Worm (Caenorhabditis elegans) whole organism, young adult: ENCODE results near the gene C06E8.5.

ENCODE experiments used
- B0261.1 ChIP-seq: sonication (generic microtip); optimal IDR thresholded peaks from 2 replicates; lab custom pipeline; 2016; ENCODE audit warnings: mild to moderate bottlenecking, missing genetic modification characterization, moderate library complexity, missing compliant biosample characterization
- C17E4.6 ChIP-seq: fragments of 200-800 bp; sonication (Bioruptor generic); IDR thresholded peaks from 2 replicates; pipeline ENCODE4 v1.3.6; 2022; ENCODE audit warnings: missing genetic modification reagents, missing genetic modification characterization, missing compliant biosample characterization
- D2030.7 ChIP-seq: fragments of 200-800 bp; sonication (Bioruptor generic); IDR thresholded peaks from 2 replicates; pipeline ENCODE4 v1.3.6; 2022; ENCODE audit warnings: missing genetic modification reagents, missing genetic modification characterization, missing compliant biosample characterization
- F10E7.11 ChIP-seq: sonication (generic microtip); optimal IDR thresholded peaks from 2 replicates; lab custom pipeline; 2017; ENCODE audit warnings: mild to moderate bottlenecking, missing genetic modification characterization, moderate library complexity, missing compliant biosample characterization
- F23B12.7 ChIP-seq: sonication (generic microtip); optimal IDR thresholded peaks from 2 replicates; lab custom pipeline; 2017; ENCODE audit warnings: missing genetic modification characterization, mild to moderate bottlenecking, missing compliant biosample characterization, antibody characterized with exemption, moderate library complexity; ENCODE audit not compliant: insufficient read depth
- F57C9.4 ChIP-seq: sonication (generic microtip); optimal IDR thresholded peaks from 2 replicates; lab custom pipeline; 2017; ENCODE audit warnings: mild to moderate bottlenecking, missing genetic modification characterization, missing compliant biosample characterization
- Y53G8AR.9 ChIP-seq: fragments of 200-800 bp; sonication (Bioruptor generic); conservative IDR thresholded peaks from 2 replicates; pipeline ENCODE4 v1.3.6; 2022; ENCODE audit warnings: missing genetic modification reagents, missing genetic modification characterization, missing compliant biosample characterization
- Y56A3A.18 ChIP-seq: fragments of 200-800 bp; sonication (Bioruptor generic); IDR thresholded peaks from 2 replicates; pipeline ENCODE4 v1.3.6; 2022; ENCODE audit warnings: missing genetic modification reagents, missing genetic modification characterization, missing compliant biosample characterization
- Y79H2A.3 ChIP-seq: fragments of 200-800 bp; sonication (Bioruptor generic); conservative IDR thresholded peaks from 2 replicates; pipeline ENCODE4 v1.3.6; 2022; ENCODE audit warnings: missing genetic modification reagents, missing genetic modification characterization, missing compliant biosample characterization
- Y95B8A.8 ChIP-seq: fragments of 200-800 bp; sonication (Bioruptor generic); IDR thresholded peaks from 2 replicates; pipeline ENCODE4 v1.3.6; 2022; ENCODE audit warnings: missing genetic modification reagents, missing genetic modification characterization, missing compliant biosample characterization
- aptf-3 ChIP-seq: fragments of 200-800 bp; sonication (Bioruptor generic); IDR thresholded peaks from 2 replicates; pipeline ENCODE4 v1.3.6; 2022; ENCODE audit warnings: missing genetic modification characterization, missing compliant biosample characterization
- athp-1 ChIP-seq: sonication (generic microtip); optimal IDR thresholded peaks from 2 replicates; lab custom pipeline; 2017; ENCODE audit warnings: mild to moderate bottlenecking, missing genetic modification characterization, missing compliant biosample characterization
- bed-1 ChIP-seq: fragments of 200-800 bp; sonication (Bioruptor generic); IDR thresholded peaks from 2 replicates; pipeline ENCODE4 v1.3.6; 2022; ENCODE audit warnings: missing genetic modification reagents, missing genetic modification characterization, missing compliant biosample characterization
- ccch-3 ChIP-seq: fragments of 200-800 bp; sonication (Bioruptor generic); optimal IDR thresholded peaks from 2 replicates; lab custom pipeline; 2018; ENCODE audit warnings: mild to moderate bottlenecking, missing genetic modification characterization, missing compliant biosample characterization
- cebp-1 ChIP-seq, 2 experiments: fragments of 200-800 bp in 1 of 2; sonication (Bioruptor generic) in 1 of 2; sonication (generic microtip) in 1 of 2; IDR thresholded peaks in 1 of 2; optimal IDR thresholded peaks in 1 of 2; 2 replicates each; pipeline versions ENCODE4 v1.3.6 to Lab custom; 2017 to 2022; ENCODE audit warnings: missing compliant biosample characterization in 2 of 2, missing genetic modification characterization in 2 of 2, mild to moderate bottlenecking in 1 of 2, missing genetic modification reagents in 1 of 2, moderate library complexity in 1 of 2
- cebp-2 ChIP-seq: fragments of 200-800 bp; sonication (Bioruptor generic); IDR thresholded peaks from 2 replicates; pipeline ENCODE4 v1.3.6; 2022; ENCODE audit warnings: missing genetic modification characterization, missing compliant biosample characterization
- ceh-27 ChIP-seq: fragments of 200-800 bp; sonication (Bioruptor generic); optimal IDR thresholded peaks from 2 replicates; lab custom pipeline; 2018; ENCODE audit warnings: mild to moderate bottlenecking, missing genetic modification characterization, moderate library complexity, missing compliant biosample characterization
- ceh-40 ChIP-seq: fragments of 200-800 bp; sonication (Bioruptor generic); IDR thresholded peaks from 2 replicates; pipeline ENCODE4 v1.3.6; 2022; ENCODE audit warnings: missing genetic modification characterization, missing compliant biosample characterization
- ceh-79 ChIP-seq: sonication (generic microtip); optimal IDR thresholded peaks from 2 replicates; lab custom pipeline; 2017; ENCODE audit warnings: mild to moderate bottlenecking, missing genetic modification characterization, missing compliant biosample characterization
- dox-1 ChIP-seq: fragments of 200-800 bp; sonication (Bioruptor generic); IDR thresholded peaks from 2 replicates; pipeline ENCODE4 v1.3.6; 2022; ENCODE audit warnings: missing genetic modification reagents, missing genetic modification characterization, missing compliant biosample characterization
- egrh-3 ChIP-seq: fragments of 200-800 bp; sonication (Bioruptor generic); IDR thresholded peaks from 2 replicates; pipeline ENCODE4 v1.3.6; 2022; ENCODE audit warnings: missing genetic modification reagents, missing genetic modification characterization, missing compliant biosample characterization
- gei-17 ChIP-seq: fragments of 200-800 bp; sonication (Bioruptor generic); optimal IDR thresholded peaks from 2 replicates; lab custom pipeline; 2018; ENCODE audit warnings: mild to moderate bottlenecking, missing genetic modification characterization, missing compliant biosample characterization
- him-1 ChIP-seq: sonication (generic microtip); optimal IDR thresholded peaks from 2 replicates; lab custom pipeline; 2016; ENCODE audit warnings: missing genotype, missing genetic modification reagents, missing genetic modification characterization, missing compliant biosample characterization
- hlh-12 ChIP-seq: sonication (generic microtip); optimal IDR thresholded peaks from 2 replicates; lab custom pipeline; 2016; ENCODE audit warnings: missing genetic modification characterization, missing compliant biosample characterization
- hmg-1.2 ChIP-seq: fragments of 200-800 bp; sonication (Bioruptor generic); IDR thresholded peaks from 2 replicates; pipeline ENCODE4 v1.3.6; 2022; ENCODE audit warnings: missing genetic modification reagents, missing genetic modification characterization, missing compliant biosample characterization
- hmg-20 ChIP-seq: fragments of 200-800 bp; sonication (Bioruptor generic); IDR thresholded peaks from 2 replicates; pipeline ENCODE4 v1.3.6; 2022; ENCODE audit warnings: missing genetic modification reagents, missing genetic modification characterization, missing compliant biosample characterization
- hrde-1 ChIP-seq: sonication (generic microtip); optimal IDR thresholded peaks from 2 replicates; lab custom pipeline; 2016; ENCODE audit warnings: missing genetic modification characterization, mild to moderate bottlenecking, missing compliant biosample characterization, moderate library complexity, missing genotype, missing genetic modification reagents, borderline replicate concordance
- let-526 ChIP-seq: fragments of 200-800 bp; sonication (Bioruptor generic); IDR thresholded peaks from 2 replicates; pipeline ENCODE4 v1.3.6; 2022; ENCODE audit warnings: missing genetic modification reagents, missing genetic modification characterization, missing compliant biosample characterization
- lin-40 ChIP-seq: sonication (generic microtip); optimal IDR thresholded peaks from 2 replicates; lab custom pipeline; 2016; ENCODE audit warnings: missing genetic modification characterization, mild to moderate bottlenecking, missing compliant biosample characterization, missing genotype, missing genetic modification reagents
- lsl-1 ChIP-seq: fragments of 200-800 bp; sonication (Bioruptor generic); optimal IDR thresholded peaks from 2 replicates; lab custom pipeline; 2018; ENCODE audit warnings: mild to moderate bottlenecking, missing genetic modification characterization, moderate library complexity, missing compliant biosample characterization
- madf-6 ChIP-seq: fragments of 200-800 bp; sonication (Bioruptor generic); IDR thresholded peaks from 2 replicates; pipeline ENCODE4 v1.3.6; 2022; ENCODE audit warnings: missing genetic modification reagents, missing genetic modification characterization, missing compliant biosample characterization
- mel-28 ChIP-seq: sonication (generic microtip); optimal IDR thresholded peaks from 2 replicates; lab custom pipeline; 2016; ENCODE audit warnings: borderline replicate concordance, mild to moderate bottlenecking, missing genetic modification characterization, missing compliant biosample characterization
- mes-4 ChIP-seq: sonication (generic microtip); optimal IDR thresholded peaks from 2 replicates; lab custom pipeline; 2016; ENCODE audit warnings: missing genotype, missing genetic modification characterization, missing compliant biosample characterization
- nfya-1 ChIP-seq: sonication (generic microtip); optimal IDR thresholded peaks from 2 replicates; lab custom pipeline; 2017; ENCODE audit warnings: antibody characterized with exemption, missing compliant biosample characterization, missing genetic modification characterization, borderline replicate concordance; ENCODE audit not compliant: insufficient read depth
- nhr-120 ChIP-seq: fragments of 200-800 bp; sonication (Bioruptor generic); IDR thresholded peaks from 2 replicates; pipeline ENCODE4 v1.3.6; 2022; ENCODE audit warnings: missing genetic modification characterization, missing compliant biosample characterization
- nhr-27 ChIP-seq: fragments of 200-800 bp; sonication (Bioruptor generic); optimal IDR thresholded peaks from 2 replicates; lab custom pipeline; 2018; ENCODE audit warnings: mild to moderate bottlenecking, missing genetic modification characterization, moderate library complexity, missing compliant biosample characterization
- nhr-80 ChIP-seq: sonication (generic microtip); optimal IDR thresholded peaks from 2 replicates; lab custom pipeline; 2016; ENCODE audit warnings: missing genetic modification characterization, missing compliant biosample characterization
- nhr-90 ChIP-seq: sonication (generic microtip); optimal IDR thresholded peaks from 2 replicates; lab custom pipeline; 2016; ENCODE audit warnings: missing genotype, mild to moderate bottlenecking, missing genetic modification characterization, missing compliant biosample characterization
- pbrm-1 ChIP-seq: fragments of 200-800 bp; sonication (Bioruptor generic); IDR thresholded peaks from 2 replicates; pipeline ENCODE4 v1.3.6; 2022; ENCODE audit warnings: missing genetic modification reagents, missing genetic modification characterization, missing compliant biosample characterization
- rpc-1 ChIP-seq, 2 experiments: fragments of 150-350 bp in 1 of 2; sonication (generic microtip) in 1 of 2; optimal IDR thresholded peaks; 2 replicates each; lab custom pipeline; 2014 to 2018; ENCODE audit warnings: missing biosample characterization in 1 of 2, missing genetic modification characterization in 1 of 2, missing genetic modification reagents in 1 of 2, missing genotype in 1 of 2
- snpc-1.1 ChIP-seq: sonication (generic microtip); optimal IDR thresholded peaks from 2 replicates; lab custom pipeline; 2017; ENCODE audit warnings: missing genetic modification characterization, mild to moderate bottlenecking, missing compliant biosample characterization, antibody characterized with exemption, moderate library complexity, missing genotype, missing genetic modification reagents; ENCODE audit not compliant: insufficient read depth
- somi-1 ChIP-seq: fragments of 200-800 bp; sonication (Bioruptor generic); optimal IDR thresholded peaks from 2 replicates; lab custom pipeline; 2018; ENCODE audit warnings: mild to moderate bottlenecking, missing genetic modification characterization, missing compliant biosample characterization
- unc-130 ChIP-seq: sonication (generic microtip); optimal IDR thresholded peaks from 2 replicates; lab custom pipeline; 2016; ENCODE audit warnings: missing genetic modification reagents, missing genetic modification characterization, missing compliant biosample characterization
- unc-62 ChIP-seq: fragments of 150-350 bp; optimal IDR thresholded peaks from 2 replicates; lab custom pipeline; 2014; ENCODE audit warnings: missing biosample characterization, missing genetic modification reagents, missing genetic modification characterization

Gene C06E8.5

DNA sequence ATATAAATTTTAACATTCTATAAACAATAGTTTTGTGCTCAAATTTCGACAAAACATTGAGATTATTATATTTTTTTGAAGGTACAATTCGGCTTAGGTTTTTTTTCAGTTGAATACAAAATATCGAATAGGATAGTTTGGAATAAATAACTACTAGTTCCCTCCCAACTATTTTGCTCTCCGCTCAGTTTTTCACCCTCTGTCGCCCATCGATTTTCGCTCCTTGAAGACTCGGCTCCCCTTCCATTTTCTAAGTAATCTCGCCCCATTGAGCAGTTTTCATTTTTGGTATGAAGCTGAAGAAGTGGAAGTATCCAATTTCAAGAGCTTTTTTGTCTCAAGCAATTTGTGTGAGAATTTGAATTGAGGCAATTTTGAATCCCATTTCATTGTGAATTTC, 31.6 kb downstream of the C06E8.5 start, which contains the start of gene F31E3.2:
F31E3.2 (plus strand) TSS at position 301 of the 400 bp plus-strand sequence.
- TF ChIP-seq C17E4.6 (GFP tag; lab: Robert Waterston, UW) (0 out of 2 replicates have a peak, but pooled peaks have one; percentile 51), hmg-20 (GFP tag; lab: Robert Waterston, UW) (no peak), F10E7.11 (tag; lab: Kevin White, UChicago) (no peak), him-1 (peak; percentile 4), ccch-3 (GFP tag; lab: Kevin White, UChicago) (no peak), athp-1 (no peak), D2030.7 (GFP tag; lab: Robert Waterston, UW) (0 out of 2 replicates have a peak, but pooled peaks have one; percentile 22)

DNA sequence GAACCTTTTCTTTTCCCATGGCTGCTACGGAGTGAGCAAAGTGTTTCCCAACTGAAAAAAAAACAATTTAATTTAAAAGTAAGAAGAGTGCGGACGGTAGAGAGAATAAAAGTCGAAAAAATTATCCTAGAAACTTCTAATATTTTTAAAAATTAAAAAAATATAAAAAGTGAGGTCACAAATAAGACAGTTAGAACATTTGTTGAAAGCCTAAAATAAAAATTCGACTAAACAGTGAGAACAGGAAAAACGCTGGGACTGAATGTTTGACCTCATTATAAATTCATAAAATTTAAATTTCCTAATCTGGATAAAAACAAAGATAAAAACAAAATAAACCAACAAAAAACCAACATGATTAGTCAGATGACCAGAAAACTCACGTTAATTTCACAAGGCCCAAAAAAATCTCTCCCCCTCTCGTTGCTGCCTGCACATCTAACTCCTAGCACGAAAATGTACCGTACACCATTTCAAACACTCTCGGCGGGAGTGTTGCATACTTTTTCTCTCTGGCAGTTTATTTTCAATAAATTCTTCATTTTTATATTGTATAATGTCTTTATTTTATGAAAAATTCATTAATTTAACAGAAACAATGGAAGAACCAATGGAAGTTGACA, 33.5 kb downstream of the C06E8.5 start, which contains the start of the genes eef-1A.1 and rfc-4:
eef-1A.1 (minus strand) TSS at position 51 of the 623 bp plus-strand sequence.
rfc-4 (plus strand) TSS at position 592 of the 623 bp plus-strand sequence.
- peak; percentile 93 for TF ChIP-seq pbrm-1 (GFP tag; lab: Robert Waterston, UW)
- TF ChIP-seq ceh-27 (GFP tag; lab: Kevin White, UChicago) = peak; percentile 96
- TF ChIP-seq nfya-1 (tag; lab: Kevin White, UChicago) = no peak
- TF ChIP-seq let-526 (GFP tag; lab: Robert Waterston, UW) = peak; percentile 71; the same call in 1 of the 2 replicates
- no peak for TF ChIP-seq mes-4 (tag; lab: Kevin White, UChicago)
- peak; percentile 90 for TF ChIP-seq lsl-1
- TF ChIP-seq unc-130 (GFP tag; lab: Kevin White, UChicago) = peak; percentile 67
- peak; percentile 58 for TF ChIP-seq gei-17 (GFP tag; lab: Kevin White, UChicago)
- peak; percentile 61 for TF ChIP-seq snpc-1.1 (tag; lab: Kevin White, UChicago)
- no peak for TF ChIP-seq hlh-12
- TF ChIP-seq mel-28 (tag; lab: Kevin White, UChicago) = no peak
- no peak for TF ChIP-seq ceh-40 (GFP tag; lab: Robert Waterston, UW)
- TF ChIP-seq aptf-3 (GFP tag; lab: Robert Waterston, UW) = no peak
- no peak for TF ChIP-seq nhr-120 (GFP tag; lab: Robert Waterston, UW)
- TF ChIP-seq hrde-1 = peak; percentile 20
- peak; percentile 15 for TF ChIP-seq B0261.1 (tag; lab: Kevin White, UChicago)
- TF ChIP-seq dox-1 (GFP tag; lab: Robert Waterston, UW) = peak; percentile 93
- no peak for TF ChIP-seq cebp-2
- peak; percentile 88 for TF ChIP-seq cebp-1 (GFP tag; IDR thresholded peaks at IDR 0.05; lab: Robert Waterston, UW)
- peak; percentile 95 for TF ChIP-seq cebp-1 (tag; optimal IDR thresholded peaks at IDR 0.05; lab: Kevin White, UChicago)
- TF ChIP-seq nhr-90 = peak; percentile 18
- TF ChIP-seq F23B12.7 (tag; lab: Kevin White, UChicago) = peak; percentile 97
- no peak for TF ChIP-seq bed-1 (GFP tag; lab: Robert Waterston, UW)
- TF ChIP-seq hmg-1.2 (GFP tag; lab: Robert Waterston, UW) = peak; percentile 76
- TF ChIP-seq somi-1 (GFP tag; lab: Kevin White, UChicago) = peak; percentile 72
- peak; percentile 91 for TF ChIP-seq madf-6
- no peak for TF ChIP-seq Y56A3A.18 (GFP tag; lab: Robert Waterston, UW)
- peak; percentile 79 for TF ChIP-seq nhr-80 (tag; lab: Kevin White, UChicago)
- peak; percentile 70; the same call in 1 of the 2 replicates for TF ChIP-seq Y95B8A.8 (GFP tag; lab: Robert Waterston, UW)
- no peak for TF ChIP-seq unc-62 (GFP tag; lab: Kevin White, UChicago)
- TF ChIP-seq D2030.7 (GFP tag; lab: Robert Waterston, UW) = peak; percentile 84
- peak; percentile 81 for TF ChIP-seq Y53G8AR.9 (GFP tag; lab: Robert Waterston, UW)
- peak; percentile 89 for TF ChIP-seq lin-40 (tag; lab: Kevin White, UChicago)
- no peak for TF ChIP-seq ceh-79 (tag; lab: Kevin White, UChicago)
- TF ChIP-seq him-1 = peak; percentile 60
- no peak for TF ChIP-seq F57C9.4 (tag; lab: Kevin White, UChicago)
- peak; percentile 83 for TF ChIP-seq egrh-3 (GFP tag; lab: Robert Waterston, UW)
- no peak for TF ChIP-seq Y79H2A.3 (GFP tag; lab: Robert Waterston, UW)
- peak; percentile 16 for TF ChIP-seq rpc-1 (optimal IDR thresholded peaks at IDR 0.05; lab: Kevin White, UChicago)
- no peak for TF ChIP-seq rpc-1 (tag; optimal IDR thresholded peaks at IDR 0.05; lab: Kevin White, UChicago)
- no peak for TF ChIP-seq nhr-27 (tag; lab: Kevin White, UChicago)
